Worm (Caenorhabditis elegans) whole organism, L2 larva: ENCODE results near the gene T04F3.1.

Source experiments
- ZK546.5 ChIP-seq: sonication (generic microtip); optimal IDR thresholded peaks from 2 replicates; lab custom pipeline; 2017; ENCODE audit warnings: missing biosample characterization, missing genetic modification characterization
- alr-1 ChIP-seq: fragments of 150-350 bp; optimal IDR thresholded peaks from 2 replicates; lab custom pipeline; 2014; ENCODE audit warnings: missing biosample characterization, missing genetic modification characterization
- elt-3 ChIP-seq: sonication (generic microtip); optimal IDR thresholded peaks from 2 replicates; lab custom pipeline; 2017; ENCODE audit warnings: missing biosample characterization, missing genetic modification characterization
- lin-39 ChIP-seq: fragments of 150-350 bp; optimal IDR thresholded peaks from 2 replicates; lab custom pipeline; 2014; ENCODE audit warnings: missing biosample characterization, missing genetic modification reagents, missing genetic modification characterization
- nhr-25 ChIP-seq: fragments of 150-350 bp; sonication (generic microtip); optimal IDR thresholded peaks from 3 replicates; lab custom pipeline; 2014; ENCODE audit warnings: missing biosample characterization, missing genetic modification characterization
- nhr-77 ChIP-seq: fragments of 150-350 bp; optimal IDR thresholded peaks from 2 replicates; lab custom pipeline; 2014; ENCODE audit warnings: missing biosample characterization, missing genetic modification characterization
- skn-1 ChIP-seq: sonication (generic microtip); optimal IDR thresholded peaks from 2 replicates; lab custom pipeline; 2017; ENCODE audit warnings: missing biosample characterization, missing genetic modification characterization
- unc-62 ChIP-seq: fragments of 150-350 bp; optimal IDR thresholded peaks from 2 replicates; lab custom pipeline; 2014; ENCODE audit warnings: missing biosample characterization, missing genetic modification reagents, missing genetic modification characterization

DNA sequence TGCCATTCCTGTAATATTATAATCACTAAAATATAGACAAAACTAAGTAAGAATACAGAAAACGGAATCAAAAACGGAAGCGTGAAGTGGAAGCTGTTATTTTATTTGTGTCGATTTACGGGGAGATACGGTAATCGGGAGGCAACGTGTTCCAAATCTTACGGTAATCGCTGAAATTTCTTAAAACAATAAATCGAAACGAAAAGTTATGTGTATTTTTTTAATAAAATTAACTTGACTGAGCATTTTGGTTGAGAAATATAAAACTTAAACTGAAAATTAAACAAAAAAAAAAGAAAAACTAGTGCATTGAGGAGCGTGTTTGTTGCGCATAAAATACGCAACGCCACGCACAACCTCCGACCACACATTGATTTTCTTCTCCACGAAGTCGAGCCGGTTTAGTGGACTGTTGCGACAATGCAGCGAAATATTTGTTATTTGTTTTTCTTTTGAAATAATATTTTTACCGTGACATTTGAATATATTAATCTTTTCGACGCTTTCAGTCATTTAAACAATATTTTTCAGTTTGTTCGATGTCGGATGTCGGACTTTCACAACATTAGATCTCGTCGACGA is 24.6 kb downstream of the T04F3.1 start, which contains the start of the genes F55A11.1 and syx-5:
- no peak for TF ChIP-seq lin-39 (tag; lab: Kevin White, UChicago)
- peak; percentile 95 for TF ChIP-seq nhr-25 (tag; lab: Kevin White, UChicago)
- TF ChIP-seq ZK546.5 (tag; lab: Kevin White, UChicago), result peak; percentile 30
- peak; percentile 57 for TF ChIP-seq skn-1 (tag; lab: Kevin White, UChicago)
- peak; percentile 5 for TF ChIP-seq unc-62
- no peak for TF ChIP-seq alr-1 (tag; lab: Kevin White, UChicago)
- no peak for TF ChIP-seq elt-3
- peak; percentile 41 for TF ChIP-seq nhr-77 (tag; lab: Kevin White, UChicago)
